Fruit fly (Drosophila melanogaster) whole organism, embryonic: ENCODE data around the gene CG5050.
A peak's percentile ranks its signal among the peaks of the same experiment; 100 is the strongest.

Source experiments
- BEAF-32 ChIP-seq: fragments of 200-800 bp; sonication (Bioruptor generic); optimal IDR thresholded peaks from 3 replicates; lab custom pipeline; 2017; ENCODE audit warnings: missing biosample characterization, missing genetic modification characterization, mild to moderate bottlenecking, moderate library complexity, missing genetic modification reagents
- CG10959 ChIP-seq: fragments of 200-800 bp; sonication (Bioruptor generic); IDR thresholded peaks from 2 replicates; pipeline ENCODE4 v1.3.6; 2022; ENCODE audit warnings: missing biosample characterization, missing genetic modification characterization
- CG11696 ChIP-seq: fragments of 200-800 bp; sonication (Bioruptor generic); IDR thresholded peaks from 2 replicates; pipeline ENCODE4 v1.3.6; 2022; ENCODE audit warnings: missing biosample characterization, missing genetic modification characterization
- CG16815 ChIP-seq: fragments of 200-800 bp; sonication (Bioruptor generic); optimal IDR thresholded peaks from 3 replicates; lab custom pipeline; 2017; ENCODE audit warnings: missing biosample characterization, mild to moderate bottlenecking, missing genetic modification characterization
- CG17359 ChIP-seq: fragments of 200-800 bp; sonication (Bioruptor generic); optimal IDR thresholded peaks from 3 replicates; lab custom pipeline; 2018; ENCODE audit warnings: missing biosample characterization, mild to moderate bottlenecking, missing genetic modification characterization, moderate library complexity
- CG1792 ChIP-seq: fragments of 200-800 bp; sonication (Bioruptor generic); optimal IDR thresholded peaks from 2 replicates; lab custom pipeline; 2016; ENCODE audit warnings: missing biosample characterization, missing genetic modification characterization
- CG3065 ChIP-seq: fragments of 200-800 bp; sonication (Bioruptor generic); optimal IDR thresholded peaks from 2 replicates; lab custom pipeline; 2016; ENCODE audit warnings: missing biosample characterization, missing genetic modification characterization
- CG34422 ChIP-seq: fragments of 200-800 bp; sonication (Bioruptor generic); IDR thresholded peaks from 3 replicates; pipeline ENCODE4 v1.3.6; 2022; ENCODE audit warnings: missing biosample characterization, missing genetic modification characterization
- CG4854 ChIP-seq: fragments of 200-800 bp; sonication (Bioruptor generic); optimal IDR thresholded peaks from 2 replicates; lab custom pipeline; 2016; ENCODE audit warnings: missing biosample characterization, missing genetic modification characterization, inconsistent platforms
- CG6254 ChIP-seq: fragments of 200-800 bp; sonication (Bioruptor generic); optimal IDR thresholded peaks from 3 replicates; lab custom pipeline; 2017; ENCODE audit warnings: mild to moderate bottlenecking, missing biosample characterization, missing genetic modification reagents, missing genetic modification characterization
- CG8388 ChIP-seq: fragments of 200-800 bp; sonication (Bioruptor generic); optimal IDR thresholded peaks from 2 replicates; lab custom pipeline; 2019; ENCODE audit warnings: missing biosample characterization, mild to moderate bottlenecking, missing genetic modification characterization, moderate library complexity
- CG9817 ChIP-seq: fragments of 200-800 bp; sonication (Bioruptor generic); optimal IDR thresholded peaks from 2 replicates; lab custom pipeline; 2018; ENCODE audit warnings: missing biosample characterization, mild to moderate bottlenecking, missing genetic modification characterization, moderate library complexity
- CTCF ChIP-seq: fragments of 200-800 bp; sonication (Bioruptor generic); optimal IDR thresholded peaks from 2 replicates; lab custom pipeline; 2017; ENCODE audit warnings: missing biosample characterization, mild to moderate bottlenecking, missing genetic modification characterization, moderate library complexity
- HHEX ChIP-seq: fragments of 200-800 bp; sonication (Bioruptor generic); optimal IDR thresholded peaks from 3 replicates; lab custom pipeline; 2017; ENCODE audit warnings: missing biosample characterization, mild to moderate bottlenecking, missing genetic modification characterization, missing genetic modification reagents
- HLH3B ChIP-seq: fragments of 200-800 bp; sonication (Bioruptor generic); IDR thresholded peaks from 2 replicates; pipeline ENCODE4 v1.3.6; 2022; ENCODE audit warnings: missing biosample characterization, missing genetic modification characterization
- Hmx ChIP-seq: fragments of 200-800 bp; sonication (Bioruptor generic); optimal IDR thresholded peaks from 2 replicates; lab custom pipeline; 2016; ENCODE audit warnings: missing biosample characterization, missing genetic modification characterization
- Hr39 ChIP-seq: fragments of >200 bp; optimal IDR thresholded peaks from 2 replicates; lab custom pipeline; 2017
- Hr78 ChIP-seq, 2 experiments: fragments of 200-800 bp in 1 of 2; fragments of >200 bp in 1 of 2; sonication (Bioruptor generic) in 1 of 2; optimal IDR thresholded peaks; 2 replicates each; lab custom pipeline; 2017 to 2019; ENCODE audit warnings: missing biosample characterization in 2 of 2, missing genetic modification characterization in 2 of 2, mild to moderate bottlenecking in 1 of 2, moderate library complexity in 1 of 2
- Max ChIP-seq: fragments of 200-800 bp; sonication (Bioruptor generic); optimal IDR thresholded peaks from 2 replicates; lab custom pipeline; 2016; ENCODE audit warnings: missing biosample characterization, mild to moderate bottlenecking, missing genetic modification characterization
- Pdp1 ChIP-seq, 2 experiments: fragments of 200-800 bp; sonication (Bioruptor generic); optimal IDR thresholded peaks; 3 replicates each; lab custom pipeline; 2016; ENCODE audit warnings: missing biosample characterization in 2 of 2, missing genetic modification characterization in 2 of 2, mild to moderate bottlenecking in 1 of 2, moderate library complexity in 1 of 2
- Stat92E ChIP-seq, 3 experiments: fragments of >200 bp in 2 of 3; fragments of 200-800 bp in 1 of 3; sonication (Bioruptor generic) in 1 of 3; optimal IDR thresholded peaks; 2 replicates each; lab custom pipeline; 2017 to 2019; ENCODE audit warnings: missing biosample characterization in 3 of 3, missing genetic modification characterization in 3 of 3, mild to moderate bottlenecking in 1 of 3, moderate library complexity in 1 of 3
- ap ChIP-seq: fragments of 200-800 bp; sonication (Bioruptor generic); IDR thresholded peaks from 2 replicates; pipeline ENCODE4 v1.3.6; 2022; ENCODE audit warnings: missing biosample characterization, missing genetic modification characterization
- ash1 ChIP-seq: fragments of 200-800 bp; sonication (Bioruptor generic); optimal IDR thresholded peaks from 2 replicates; lab custom pipeline; 2018; ENCODE audit warnings: missing biosample characterization, mild to moderate bottlenecking, missing genetic modification characterization
- bcd ChIP-seq: fragments of 200-800 bp; sonication (Bioruptor generic); optimal IDR thresholded peaks from 2 replicates; lab custom pipeline; 2017; ENCODE audit warnings: missing biosample characterization, mild to moderate bottlenecking, missing genetic modification characterization
- bigmax ChIP-seq: fragments of 200-800 bp; sonication (Bioruptor generic); optimal IDR thresholded peaks from 2 replicates; lab custom pipeline; 2018; ENCODE audit warnings: missing biosample characterization, mild to moderate bottlenecking, missing genetic modification characterization
- en ChIP-seq: fragments of 200-800 bp; sonication (Bioruptor generic); optimal IDR thresholded peaks from 2 replicates; lab custom pipeline; 2016; ENCODE audit warnings: missing biosample characterization, missing genetic modification characterization
- ewg ChIP-seq: fragments of 200-800 bp; sonication (Bioruptor generic); optimal IDR thresholded peaks from 3 replicates; lab custom pipeline; 2017; ENCODE audit warnings: mild to moderate bottlenecking, missing biosample characterization, missing genetic modification reagents, missing genetic modification characterization
- gce ChIP-seq: fragments of 200-800 bp; sonication (Bioruptor generic); IDR thresholded peaks from 3 replicates; pipeline ENCODE4 v1.3.6; 2022; ENCODE audit warnings: missing biosample characterization, missing genetic modification characterization
- hb ChIP-seq: fragments of 200-800 bp; sonication (Bioruptor generic); IDR thresholded peaks from 3 replicates; pipeline ENCODE4 v1.3.6; 2022; ENCODE audit warnings: missing biosample characterization, missing genetic modification characterization; ENCODE audit not compliant: partially characterized antibody
- hth ChIP-seq: fragments of >200 bp; optimal IDR thresholded peaks from 2 replicates; lab custom pipeline; 2017; ENCODE audit warnings: inconsistent platforms
- kay ChIP-seq: fragments of 200-800 bp; sonication (Bioruptor generic); optimal IDR thresholded peaks from 2 replicates; lab custom pipeline; 2016; ENCODE audit warnings: missing biosample characterization, missing genetic modification characterization
- mirr ChIP-seq: fragments of 200-800 bp; sonication (Bioruptor generic); optimal IDR thresholded peaks from 3 replicates; lab custom pipeline; 2018; ENCODE audit warnings: missing biosample characterization, mild to moderate bottlenecking, missing genetic modification characterization
- sens ChIP-seq: fragments of 200-800 bp; sonication (Bioruptor generic); peaks from one replicate; lab custom pipeline; 2016; ENCODE audit warnings: missing biosample characterization, missing genetic modification characterization
- sima ChIP-seq: fragments of 200-800 bp; sonication (Bioruptor generic); optimal IDR thresholded peaks from 2 replicates; lab custom pipeline; 2016; ENCODE audit warnings: missing biosample characterization, missing genetic modification characterization
- trh ChIP-seq: fragments of 200-800 bp; sonication (Bioruptor generic); optimal IDR thresholded peaks from 2 replicates; lab custom pipeline; 2016; ENCODE audit warnings: missing biosample characterization, missing genetic modification characterization
- zen ChIP-seq: fragments of 200-800 bp; sonication (Bioruptor generic); optimal IDR thresholded peaks from 3 replicates; lab custom pipeline; 2018; ENCODE audit warnings: missing biosample characterization, mild to moderate bottlenecking, missing genetic modification characterization, moderate library complexity
- zfh2 ChIP-seq: fragments of 200-800 bp; sonication (Bioruptor generic); optimal IDR thresholded peaks from 2 replicates; lab custom pipeline; 2016; ENCODE audit warnings: missing biosample characterization, missing genetic modification characterization

The CG5050 gene

dm6 chr2L:17484174-17484573, 31.4 kb downstream of the CG5050 start, which contains the start of the genes GCS2beta and CG5131 (continued):
- peak; percentile 82 for TF ChIP-seq CG8388
- no peak for TF ChIP-seq ash1 (GFP tag; lab: Kevin White, UChicago)
- TF ChIP-seq CG3065: peak; percentile 84
- TF ChIP-seq ewg (GFP tag; lab: Kevin White, UChicago): peak; percentile 83
- no peak for TF ChIP-seq Hr39 (lab: Kevin White, UChicago)
- TF ChIP-seq Stat92E (GFP tag; optimal IDR thresholded peaks at IDR 0.05; lab: Kevin White, UChicago): peak in 1 of 3 experiments; percentile 2
- TF ChIP-seq CG4854 (GFP tag; lab: Kevin White, UChicago): peak; percentile 91
- TF ChIP-seq CG34422 (GFP tag; lab: Robert Waterston, UW): peak; percentile 97
- TF ChIP-seq BEAF-32 (GFP tag; lab: Kevin White, UChicago): peak; percentile 95
- peak; percentile 85 for TF ChIP-seq ap (GFP tag; lab: Robert Waterston, UW)
- peak; percentile 91 for TF ChIP-seq hb (GFP tag; lab: Robert Waterston, UW)
- peak; percentile 71 for TF ChIP-seq CG6254 (GFP tag; lab: Kevin White, UChicago)
- TF ChIP-seq HHEX: peak; percentile 87

- no peak for TF ChIP-seq mirr (GFP tag; lab: Kevin White, UChicago)
- peak; percentile 4 for TF ChIP-seq sens (GFP tag; lab: Kevin White, UChicago)
Measured at dm6 chr2L:17485457-17485856, 32.7 kb downstream of the CG5050 start, which contains the start of the genes CG43221 and CG43645. TSS of gene CG43221 (plus strand) at chr2L:17485757. TSS of gene CG43645 (plus strand) at chr2L:17485757.

dm6 chr2L:17486264-17486663, 33.5 kb downstream of the CG5050 start, which contains the start of gene CG43220:
TSS of gene CG43220 (plus strand) at chr2L:17486564.
- TF ChIP-seq kay (no peak), CG11696 (GFP tag; lab: Robert Waterston, UW) (no peak), bcd (no peak), CG1792 (GFP tag; lab: Kevin White, UChicago) (no peak), en (no peak), CG10959 (no peak)
- TF ChIP-seq, all 482 proteins: peak for 0

dm6 chr2L:17492680-17493079, 40.0 kb downstream of the CG5050 start:
- TF ChIP-seq zfh2 (GFP tag; lab: Kevin White, UChicago) (no peak), gce (GFP tag; lab: Robert Waterston, UW) (no peak), Hmx (GFP tag; lab: Kevin White, UChicago) (no peak), sima (GFP tag; lab: Kevin White, UChicago) (no peak), CTCF (GFP tag; lab: Kevin White, UChicago) (no peak), CG17359 (tag; lab: Kevin White, UChicago) (no peak), CG16815 (no peak), Pdp1 (GFP tag; optimal IDR thresholded peaks at IDR 0.05; lab: Kevin White, UChicago) (no peak), Max (GFP tag; lab: Kevin White, UChicago) (no peak), bigmax (GFP tag; lab: Kevin White, UChicago) (no peak), trh (GFP tag; lab: Kevin White, UChicago) (no peak), hth (lab: Kevin White, UChicago) (no peak), CG9817 (no peak), Hr78 (GFP tag; optimal IDR thresholded peaks at IDR 0.05; lab: Kevin White, UChicago) (no peak), zen (no peak), HLH3B (GFP tag; lab: Robert Waterston, UW) (no peak)
